Fruit fly (Drosophila melanogaster) whole organism, pupa: Measurements from ENCODE around the gene Gs2.

Experiments
- CG10348 ChIP-seq: fragments of 200-800 bp; sonication (Bioruptor generic); IDR thresholded peaks from 2 replicates; pipeline ENCODE4 v1.3.6; 2022; ENCODE audit warnings: missing biosample characterization, missing genetic modification characterization
- CG14655 ChIP-seq: fragments of 200-800 bp; sonication (Bioruptor generic); optimal IDR thresholded peaks from 3 replicates; lab custom pipeline; 2017; ENCODE audit warnings: mild to moderate bottlenecking, missing biosample characterization, missing genetic modification reagents, missing genetic modification characterization
- CG34367 ChIP-seq: fragments of 200-800 bp; sonication (Bioruptor generic); optimal IDR thresholded peaks from 2 replicates; lab custom pipeline; 2018; ENCODE audit warnings: missing biosample characterization, mild to moderate bottlenecking, missing genetic modification characterization
- CG8159 ChIP-seq: fragments of 200-800 bp; sonication (Bioruptor generic); optimal IDR thresholded peaks from 3 replicates; lab custom pipeline; 2018; ENCODE audit warnings: missing biosample characterization, mild to moderate bottlenecking, missing genetic modification characterization, moderate library complexity
- CG8301 ChIP-seq: fragments of 200-800 bp; sonication (Bioruptor generic); optimal IDR thresholded peaks from 2 replicates; lab custom pipeline; 2018; ENCODE audit warnings: missing biosample characterization, mild to moderate bottlenecking, missing genetic modification characterization
- CG9948 ChIP-seq: fragments of 200-800 bp; sonication (Bioruptor generic); optimal IDR thresholded peaks from 2 replicates; lab custom pipeline; 2018; ENCODE audit warnings: missing biosample characterization, mild to moderate bottlenecking, missing genetic modification characterization, moderate library complexity
- D1 ChIP-seq: fragments of 200-800 bp; sonication (Bioruptor generic); optimal IDR thresholded peaks from 2 replicates; lab custom pipeline; 2018; ENCODE audit warnings: missing biosample characterization, mild to moderate bottlenecking, missing genetic modification characterization, moderate library complexity
- EcR ChIP-seq: fragments of 200-800 bp; sonication (Bioruptor generic); optimal IDR thresholded peaks from 3 replicates; lab custom pipeline; 2019; ENCODE audit warnings: missing biosample characterization, missing genetic modification characterization, mild to moderate bottlenecking, moderate library complexity, missing genetic modification reagents
- Ets98B ChIP-seq: fragments of 200-800 bp; sonication (Bioruptor generic); IDR thresholded peaks from 2 replicates; pipeline ENCODE4 v1.3.6; 2022; ENCODE audit warnings: missing biosample characterization, missing genetic modification characterization
- Pif1B ChIP-seq: fragments of 200-800 bp; sonication (Bioruptor generic); optimal IDR thresholded peaks from 3 replicates; lab custom pipeline; 2016; ENCODE audit warnings: missing biosample characterization, missing genetic modification characterization
- Snoo ChIP-seq: fragments of 200-800 bp; sonication (Bioruptor generic); optimal IDR thresholded peaks from 3 replicates; lab custom pipeline; 2017; ENCODE audit warnings: missing biosample characterization, mild to moderate bottlenecking, missing genetic modification characterization, inconsistent platforms
- fd96Ca ChIP-seq: fragments of 200-800 bp; sonication (Bioruptor generic); IDR thresholded peaks from 3 replicates; pipeline ENCODE4 v1.3.6; 2022; ENCODE audit warnings: missing biosample characterization, missing genetic modification characterization

DNA sequence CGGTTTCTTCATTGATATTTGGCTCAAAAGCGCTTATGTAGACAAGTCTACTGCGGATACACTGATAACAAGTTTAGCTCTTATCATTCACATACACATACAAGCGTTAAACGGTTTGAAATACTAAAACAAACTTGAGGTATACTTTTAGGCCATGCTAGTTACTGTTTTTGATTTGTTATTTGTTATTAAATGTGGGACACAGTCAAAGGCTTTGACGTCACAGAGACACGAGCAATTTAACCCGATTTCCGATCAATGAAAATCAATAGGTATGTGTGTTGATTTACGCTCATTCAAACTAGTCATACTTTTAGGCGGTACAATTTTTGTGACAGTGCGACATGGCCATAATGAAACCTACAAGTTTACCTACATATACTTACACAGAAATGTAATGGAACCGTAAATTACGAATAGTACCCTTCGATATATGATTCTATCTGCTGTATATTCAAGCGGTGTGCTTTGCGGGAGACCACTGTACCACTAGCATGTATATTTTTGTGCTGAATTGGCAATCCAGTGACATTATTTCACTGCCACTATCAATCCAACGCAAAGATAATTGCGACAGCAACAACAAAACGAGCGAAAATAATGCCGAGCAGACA lies 24.3 kb downstream of the Gs2 start:
- TF ChIP-seq EcR (GFP tag; lab: Kevin White, UChicago) = no peak
- peak; percentile 66 for TF ChIP-seq CG9948 (tag; lab: Kevin White, UChicago)
- TF ChIP-seq Ets98B = peak; percentile 87
- TF ChIP-seq CG10348 (GFP tag; lab: Robert Waterston, UW) = peak; percentile 70; the same call in 1 of the 2 replicates
- peak; percentile 94 for TF ChIP-seq fd96Ca (GFP tag; lab: Robert Waterston, UW)
- peak; percentile 76 for TF ChIP-seq Snoo (tag; lab: Kevin White, UChicago)
- no peak for TF ChIP-seq D1 (tag; lab: Kevin White, UChicago)
- TF ChIP-seq CG14655 (GFP tag; lab: Kevin White, UChicago) = peak; percentile 76
- TF ChIP-seq Pif1B (GFP tag; lab: Kevin White, UChicago) = peak; percentile 76
- peak; percentile 68 for TF ChIP-seq CG8159 (tag; lab: Kevin White, UChicago)
- TF ChIP-seq CG8301 (tag; lab: Kevin White, UChicago) = peak; percentile 68
- peak; percentile 72 for TF ChIP-seq CG34367 (tag; lab: Kevin White, UChicago)
